Fruit fly (Drosophila melanogaster): Measurements from ENCODE around the gene sinu.

dm6 chr3L:5529241-5529640 is 32.2 kb downstream of the sinu start, which contains the start of gene Lkr:
- TF ChIP-seq Mio (GFP tag; optimal IDR thresholded peaks at IDR 0.05), result no peak
- no peak for TF ChIP-seq h (GFP tag; optimal IDR thresholded peaks at IDR 0.05)
- no peak for TF ChIP-seq jim (GFP tag; optimal IDR thresholded peaks at IDR 0.05)
- TF ChIP-seq tai (GFP tag; optimal IDR thresholded peaks at IDR 0.05), result no peak
- TF ChIP-seq Hnf4 (GFP tag; optimal IDR thresholded peaks at IDR 0.05), result no peak
- no peak for TF ChIP-seq Vsx2 (GFP tag; optimal IDR thresholded peaks at IDR 0.05; ENCODE audit: partially characterized antibody)

Measured in whole organism, wandering third instar larva.